Fruit fly (Drosophila melanogaster): Measurements from ENCODE around the gene Atg4a.

Atg4a gene

dm6 chr2L:1112641-1113040 lies 31.9 kb downstream of the Atg4a start, which contains the start of gene CG14340:
TSS of gene CG14340 (plus strand) at chr2L:1112941.
- TF ChIP-seq cic (GFP tag; optimal IDR thresholded peaks at IDR 0.05): no peak
- no peak for TF ChIP-seq CG1620 (GFP tag; optimal IDR thresholded peaks at IDR 0.05)
- no peak for TF ChIP-seq CG5204 (GFP tag; optimal IDR thresholded peaks at IDR 0.05)
- no peak for TF ChIP-seq Clk (GFP tag; optimal IDR thresholded peaks at IDR 0.05)
- no peak for TF ChIP-seq CG14711 (tag; optimal IDR thresholded peaks at IDR 0.05)

- TF ChIP-seq ovo (GFP tag; optimal IDR thresholded peaks at IDR 0.05) (peak; percentile 1), CG5204 (GFP tag; optimal IDR thresholded peaks at IDR 0.05) (no peak), CG1620 (GFP tag; optimal IDR thresholded peaks at IDR 0.05) (no peak), pad (GFP tag; optimal IDR thresholded peaks at IDR 0.05) (no peak), kay (GFP tag; ENCODE audit: borderline replicate concordance) (no peak), tj (GFP tag; optimal IDR thresholded peaks at IDR 0.05) (peak; percentile 8), CG12768 (GFP tag; optimal IDR thresholded peaks at IDR 0.05) (peak; percentile 6), CG11617 (GFP tag; optimal IDR thresholded peaks at IDR 0.05) (no peak), CG33017 (tag; optimal IDR thresholded peaks at IDR 0.05) (peak; percentile 9), cnc (optimal IDR thresholded peaks at IDR 0.05) (no peak), Clk (GFP tag; optimal IDR thresholded peaks at IDR 0.05) (peak; percentile 49), cic (GFP tag; optimal IDR thresholded peaks at IDR 0.05) (peak; percentile 45), Mnt (GFP tag; optimal IDR thresholded peaks at IDR 0.05) (peak; percentile 2), CG14711 (tag; optimal IDR thresholded peaks at IDR 0.05) (no peak), Crg-1 (GFP tag; optimal IDR thresholded peaks at IDR 0.05) (no peak), toe (GFP tag; optimal IDR thresholded peaks at IDR 0.05) (no peak), CG7045 (GFP tag; optimal IDR thresholded peaks at IDR 0.05) (no peak), Hr96 (GFP tag; optimal IDR thresholded peaks at IDR 0.05) (no peak), CG7101 (tag; optimal IDR thresholded peaks at IDR 0.05) (no peak)
Observed at dm6 chr2L:1114230-1114629, 33.5 kb downstream of the Atg4a start.

dm6 chr2L:1116661-1117322 lies 36.1 kb downstream of the Atg4a start:
- TF ChIP-seq cic (GFP tag; optimal IDR thresholded peaks at IDR 0.05) (peak; percentile 99), tj (GFP tag; optimal IDR thresholded peaks at IDR 0.05) (no peak), CG7101 (tag; optimal IDR thresholded peaks at IDR 0.05) (no peak), CG33017 (tag; optimal IDR thresholded peaks at IDR 0.05) (peak; percentile 18), toe (GFP tag; optimal IDR thresholded peaks at IDR 0.05) (peak; percentile 26), ovo (GFP tag; optimal IDR thresholded peaks at IDR 0.05) (no peak), CG5204 (GFP tag; optimal IDR thresholded peaks at IDR 0.05) (no peak), pad (GFP tag; optimal IDR thresholded peaks at IDR 0.05) (no peak), CG7045 (GFP tag; optimal IDR thresholded peaks at IDR 0.05) (peak; percentile 26), Hr96 (GFP tag; optimal IDR thresholded peaks at IDR 0.05) (peak; percentile 34), CG12768 (GFP tag; optimal IDR thresholded peaks at IDR 0.05) (peak; percentile 82), Mnt (GFP tag; optimal IDR thresholded peaks at IDR 0.05) (peak; percentile 57), kay (GFP tag; ENCODE audit: borderline replicate concordance) (peak; percentile 97), Crg-1 (GFP tag; optimal IDR thresholded peaks at IDR 0.05) (no peak)

dm6 chr2L:1118149-1118548 lies 37.4 kb downstream of the Atg4a start:
- TF ChIP-seq CG12768 (GFP tag; optimal IDR thresholded peaks at IDR 0.05) (no peak), CG11617 (GFP tag; optimal IDR thresholded peaks at IDR 0.05) (no peak), cnc (optimal IDR thresholded peaks at IDR 0.05) (no peak), CG1620 (GFP tag; optimal IDR thresholded peaks at IDR 0.05) (no peak), Mnt (GFP tag; optimal IDR thresholded peaks at IDR 0.05) (peak; percentile 28), toe (GFP tag; optimal IDR thresholded peaks at IDR 0.05) (peak; percentile 7), tj (GFP tag; optimal IDR thresholded peaks at IDR 0.05) (peak; percentile 27), cic (GFP tag; optimal IDR thresholded peaks at IDR 0.05) (no peak), Crg-1 (GFP tag; optimal IDR thresholded peaks at IDR 0.05) (no peak), bab1 (GFP tag; optimal IDR thresholded peaks at IDR 0.05) (no peak), Hr96 (GFP tag; optimal IDR thresholded peaks at IDR 0.05) (no peak), CG7101 (tag; optimal IDR thresholded peaks at IDR 0.05) (no peak), CG33017 (tag; optimal IDR thresholded peaks at IDR 0.05) (no peak), Clk (GFP tag; optimal IDR thresholded peaks at IDR 0.05) (no peak), CG14711 (tag; optimal IDR thresholded peaks at IDR 0.05) (no peak), kay (GFP tag; ENCODE audit: borderline replicate concordance) (no peak), pad (GFP tag; optimal IDR thresholded peaks at IDR 0.05) (no peak), CG7045 (GFP tag; optimal IDR thresholded peaks at IDR 0.05) (no peak), ovo (GFP tag; optimal IDR thresholded peaks at IDR 0.05) (no peak), CG5204 (GFP tag; optimal IDR thresholded peaks at IDR 0.05) (peak; percentile 39)

dm6 chr2L:1118880-1119809 lies 38.4 kb downstream of the Atg4a start:
- TF ChIP-seq cnc (optimal IDR thresholded peaks at IDR 0.05): no peak
- TF ChIP-seq kay (GFP tag; ENCODE audit: borderline replicate concordance): peak; percentile 97
- TF ChIP-seq Clk (GFP tag; optimal IDR thresholded peaks at IDR 0.05): no peak
- peak; percentile 93 for TF ChIP-seq ovo (GFP tag; optimal IDR thresholded peaks at IDR 0.05)
- TF ChIP-seq CG33017 (tag; optimal IDR thresholded peaks at IDR 0.05): peak; percentile 70
- TF ChIP-seq CG12768 (GFP tag; optimal IDR thresholded peaks at IDR 0.05): peak; percentile 94
- peak; percentile 52 for TF ChIP-seq pad (GFP tag; optimal IDR thresholded peaks at IDR 0.05)
- peak; percentile 77 for TF ChIP-seq CG5204 (GFP tag; optimal IDR thresholded peaks at IDR 0.05)
- peak; percentile 57 for TF ChIP-seq Hr96 (GFP tag; optimal IDR thresholded peaks at IDR 0.05)
- peak; percentile 66 for TF ChIP-seq Mnt (GFP tag; optimal IDR thresholded peaks at IDR 0.05)
- TF ChIP-seq cic (GFP tag; optimal IDR thresholded peaks at IDR 0.05): peak; percentile 78
- TF ChIP-seq Crg-1 (GFP tag; optimal IDR thresholded peaks at IDR 0.05): peak; percentile 49
- TF ChIP-seq CG1620 (GFP tag; optimal IDR thresholded peaks at IDR 0.05): peak; percentile 64
- peak; percentile 79 for TF ChIP-seq CG11617 (GFP tag; optimal IDR thresholded peaks at IDR 0.05)
- TF ChIP-seq CG7101 (tag; optimal IDR thresholded peaks at IDR 0.05): peak; percentile 71
- TF ChIP-seq toe (GFP tag; optimal IDR thresholded peaks at IDR 0.05): peak; percentile 64
- peak; percentile 63 for TF ChIP-seq tj (GFP tag; optimal IDR thresholded peaks at IDR 0.05)
- peak; percentile 45 for TF ChIP-seq CG7045 (GFP tag; optimal IDR thresholded peaks at IDR 0.05)
- peak; percentile 49 for TF ChIP-seq bab1 (GFP tag; optimal IDR thresholded peaks at IDR 0.05)
- TF ChIP-seq CG14711 (tag; optimal IDR thresholded peaks at IDR 0.05): peak; percentile 59
